Worm (Caenorhabditis elegans) whole organism, early embryonic: Measurements from ENCODE around the gene Y62H9A.13.

Experiments used
- B0310.2 ChIP-seq: sonication (generic microtip); optimal IDR thresholded peaks from 2 replicates; lab custom pipeline; 2016; ENCODE audit warnings: mild to moderate bottlenecking, missing genetic modification characterization, missing compliant biosample characterization
- aly-1 ChIP-seq: sonication (generic microtip); optimal IDR thresholded peaks from 2 replicates; lab custom pipeline; 2016; ENCODE audit warnings: missing genetic modification characterization, missing compliant biosample characterization
- ama-1 ChIP-seq: fragments of 150-350 bp; optimal IDR thresholded peaks from 2 replicates; lab custom pipeline; 2014
- ceh-13 ChIP-seq: fragments of 200-800 bp; sonication (Bioruptor generic); optimal IDR thresholded peaks from 2 replicates; lab custom pipeline; 2018; ENCODE audit warnings: mild to moderate bottlenecking, missing genetic modification characterization, missing compliant biosample characterization
- ceh-36 ChIP-seq: sonication (generic microtip); optimal IDR thresholded peaks from 2 replicates; lab custom pipeline; 2016; ENCODE audit warnings: missing genetic modification characterization, inconsistent platforms, missing compliant biosample characterization
- flt-1 ChIP-seq: fragments of 200-800 bp; sonication (Bioruptor generic); IDR thresholded peaks from 2 replicates; pipeline ENCODE4 v1.3.6; 2022; ENCODE audit warnings: missing genetic modification characterization, missing compliant biosample characterization
- hnd-1 ChIP-seq: sonication (generic microtip); optimal IDR thresholded peaks from 2 replicates; lab custom pipeline; 2016; ENCODE audit warnings: missing genetic modification characterization, missing compliant biosample characterization
- pes-1 ChIP-seq: fragments of 200-800 bp; sonication (Bioruptor generic); IDR thresholded peaks from 2 replicates; pipeline ENCODE4 v1.3.6; 2022; ENCODE audit warnings: missing genetic modification reagents, missing genetic modification characterization, missing compliant biosample characterization
- sea-1 ChIP-seq: fragments of 200-800 bp; sonication (Bioruptor generic); conservative IDR thresholded peaks from 2 replicates; pipeline ENCODE4 v1.3.6; 2022; ENCODE audit warnings: missing genetic modification characterization, missing compliant biosample characterization
- tbx-11 ChIP-seq: fragments of 200-800 bp; sonication (Bioruptor generic); IDR thresholded peaks from 2 replicates; pipeline ENCODE4 v1.3.6; 2022; ENCODE audit warnings: missing genetic modification characterization, missing compliant biosample characterization
- tra-4 ChIP-seq: sonication (generic microtip); optimal IDR thresholded peaks from 2 replicates; lab custom pipeline; 2017; ENCODE audit warnings: missing genetic modification characterization, missing compliant biosample characterization

- TF ChIP-seq ama-1 (lab: Kevin White, UChicago) = no peak
- no peak for TF ChIP-seq tbx-11 (GFP tag; lab: Robert Waterston, UW)
- no peak for TF ChIP-seq ceh-13
- no peak for TF ChIP-seq aly-1 (tag; lab: Kevin White, UChicago)
- no peak for TF ChIP-seq flt-1 (GFP tag; lab: Robert Waterston, UW)
- TF ChIP-seq tra-4 = no peak
- TF ChIP-seq sea-1 = no peak
- TF ChIP-seq B0310.2 (tag; lab: Kevin White, UChicago) = no peak
- TF ChIP-seq ceh-36 (tag; lab: Kevin White, UChicago) = no peak
- TF ChIP-seq hnd-1 (tag; lab: Kevin White, UChicago) = no peak
- TF ChIP-seq pes-1 (GFP tag; lab: Robert Waterston, UW) = no peak
These were observed 7.4 kb downstream of the Y62H9A.13 start, which contains the start of gene F55G7.1 for ce11 chrX:11924158-11924557.
